Worm (Caenorhabditis elegans) whole organism, L4 larva: ENCODE measurements around the gene mrpl-11.

ENCODE experiments used
- D1046.2 ChIP-seq: fragments of 200-800 bp; sonication (Bioruptor generic); IDR thresholded peaks from 2 replicates; pipeline ENCODE4 v1.3.6; 2022; ENCODE audit warnings: missing genetic modification characterization, missing compliant biosample characterization
- F37D6.2 ChIP-seq: sonication (generic microtip); optimal IDR thresholded peaks from 2 replicates; lab custom pipeline; 2016; ENCODE audit warnings: mild to moderate bottlenecking, missing genetic modification characterization, missing compliant biosample characterization
- F49E8.2 ChIP-seq: sonication (generic microtip); optimal IDR thresholded peaks from 2 replicates; lab custom pipeline; 2016; ENCODE audit warnings: missing compliant biosample characterization, mild to moderate bottlenecking, missing genetic modification characterization, borderline replicate concordance
- T26A8.4 ChIP-seq: fragments of 200-800 bp; sonication (Bioruptor generic); IDR thresholded peaks from 2 replicates; pipeline ENCODE4 v1.3.6; 2022; ENCODE audit warnings: missing genetic modification characterization, missing compliant biosample characterization
- Y105C5A.15 ChIP-seq: fragments of 200-800 bp; sonication (Bioruptor generic); IDR thresholded peaks from 2 replicates; pipeline ENCODE4 v1.3.6; 2022; ENCODE audit warnings: missing genetic modification characterization, missing compliant biosample characterization
- ZK337.2 ChIP-seq: fragments of 200-800 bp; sonication (Bioruptor generic); IDR thresholded peaks from 2 replicates; pipeline ENCODE4 v1.3.6; 2022; ENCODE audit warnings: missing genetic modification reagents, missing genetic modification characterization, missing compliant biosample characterization
- aha-1 ChIP-seq: fragments of 150-350 bp; peaks from one replicate; lab custom pipeline; 2014; ENCODE audit warnings: missing biosample characterization, missing genetic modification characterization
- aly-2 ChIP-seq: sonication (generic microtip); optimal IDR thresholded peaks from 2 replicates; lab custom pipeline; 2018; ENCODE audit warnings: missing biosample characterization, missing genetic modification characterization
- ctbp-1 ChIP-seq: fragments of 200-800 bp; sonication (Bioruptor generic); IDR thresholded peaks from 2 replicates; pipeline ENCODE4 v1.3.6; 2022; ENCODE audit warnings: missing genetic modification reagents, missing genetic modification characterization, missing compliant biosample characterization
- daf-8 ChIP-seq: fragments of 200-800 bp; sonication (Bioruptor generic); IDR thresholded peaks from 2 replicates; pipeline ENCODE4 v1.3.6; 2022; ENCODE audit warnings: missing genetic modification characterization, missing compliant biosample characterization
- dmd-8 ChIP-seq: fragments of 200-800 bp; sonication (Bioruptor generic); IDR thresholded peaks from 2 replicates; pipeline ENCODE4 v1.3.6; 2022; ENCODE audit warnings: missing genetic modification characterization, missing compliant biosample characterization
- dmd-9 ChIP-seq: fragments of 200-800 bp; sonication (Bioruptor generic); IDR thresholded peaks from 2 replicates; pipeline ENCODE4 v1.3.6; 2022; ENCODE audit warnings: missing genetic modification reagents, missing genetic modification characterization, missing compliant biosample characterization
- duxl-1 ChIP-seq: sonication (generic microtip); optimal IDR thresholded peaks from 2 replicates; lab custom pipeline; 2016; ENCODE audit warnings: mild to moderate bottlenecking, missing genetic modification characterization, moderate library complexity, missing compliant biosample characterization; ENCODE audit not compliant: poor library complexity
- egl-27 ChIP-seq: sonication (generic microtip); optimal IDR thresholded peaks from 3 replicates; lab custom pipeline; 2017; ENCODE audit warnings: missing biosample characterization, missing genetic modification reagents, missing genetic modification characterization
- fos-1 ChIP-seq: fragments of 150-350 bp; optimal IDR thresholded peaks from 2 replicates; lab custom pipeline; 2014; ENCODE audit warnings: missing biosample characterization, missing genetic modification characterization
- gei-8 ChIP-seq: fragments of 200-800 bp; sonication (Bioruptor generic); optimal IDR thresholded peaks from 2 replicates; lab custom pipeline; 2018; ENCODE audit warnings: mild to moderate bottlenecking, missing genetic modification characterization, missing compliant biosample characterization
- hif-1 ChIP-seq, 2 experiments: sonication (generic microtip); optimal IDR thresholded peaks; 2 replicates each; lab custom pipeline; 2016 to 2017; ENCODE audit warnings: missing compliant biosample characterization in 2 of 2, missing genetic modification characterization in 2 of 2, missing genetic modification reagents in 2 of 2, missing genotype in 2 of 2, mild to moderate bottlenecking in 1 of 2
- jun-1 ChIP-seq: fragments of 150-350 bp; optimal IDR thresholded peaks from 2 replicates; lab custom pipeline; 2014; ENCODE audit warnings: missing biosample characterization, missing genetic modification reagents, missing genetic modification characterization
- lim-7 ChIP-seq: fragments of 200-800 bp; sonication (Bioruptor generic); IDR thresholded peaks from 2 replicates; pipeline ENCODE4 v1.3.6; 2022; ENCODE audit warnings: missing genetic modification characterization, missing compliant biosample characterization
- lin-13 ChIP-seq: fragments of 150-350 bp; optimal IDR thresholded peaks from 2 replicates; lab custom pipeline; 2014; ENCODE audit warnings: missing biosample characterization, missing genetic modification reagents, missing genetic modification characterization
- lin-15B ChIP-seq: fragments of 150-350 bp; sonication (generic microtip); optimal IDR thresholded peaks from 3 replicates; lab custom pipeline; 2014; ENCODE audit warnings: missing biosample characterization, missing genetic modification characterization
- lin-29 ChIP-seq: fragments of 200-800 bp; sonication (Bioruptor generic); IDR thresholded peaks from 2 replicates; pipeline ENCODE4 v1.3.6; 2022; ENCODE audit warnings: missing genetic modification reagents, missing genetic modification characterization, missing compliant biosample characterization
- lin-39 ChIP-seq: fragments of 150-350 bp; optimal IDR thresholded peaks from 2 replicates; lab custom pipeline; 2014; ENCODE audit warnings: missing biosample characterization, missing genetic modification reagents, missing genetic modification characterization
- madf-5 ChIP-seq, 2 experiments: fragments of 200-800 bp; sonication (Bioruptor generic); IDR thresholded peaks; 2 replicates each; pipeline ENCODE4 v1.3.6; 2022; ENCODE audit warnings: missing compliant biosample characterization in 2 of 2, missing genetic modification characterization in 2 of 2
- madf-9 ChIP-seq: fragments of 200-800 bp; sonication (Bioruptor generic); conservative IDR thresholded peaks from 2 replicates; pipeline ENCODE4 v1.3.6; 2022; ENCODE audit warnings: missing genetic modification reagents, missing genetic modification characterization, missing compliant biosample characterization
- mdt-29 ChIP-seq: fragments of 200-800 bp; sonication (Bioruptor generic); IDR thresholded peaks from 2 replicates; pipeline ENCODE4 v1.3.6; 2022; ENCODE audit warnings: missing genetic modification reagents, missing genetic modification characterization, missing compliant biosample characterization
- mep-1 ChIP-seq: fragments of 150-350 bp; sonication (generic microtip); optimal IDR thresholded peaks from 3 replicates; lab custom pipeline; 2014; ENCODE audit warnings: missing biosample characterization, missing genetic modification characterization
- mxl-2 ChIP-seq: fragments of 200-800 bp; sonication (Bioruptor generic); conservative IDR thresholded peaks from 2 replicates; pipeline ENCODE4 v1.3.6; 2022; ENCODE audit warnings: missing genetic modification reagents, missing genetic modification characterization, missing compliant biosample characterization
- mxl-3 ChIP-seq: fragments of 200-800 bp; sonication (Bioruptor generic); optimal IDR thresholded peaks from 2 replicates; lab custom pipeline; 2018; ENCODE audit warnings: mild to moderate bottlenecking, missing genetic modification characterization, missing compliant biosample characterization
- nhr-102 ChIP-seq: sonication (generic microtip); optimal IDR thresholded peaks from 2 replicates; lab custom pipeline; 2016; ENCODE audit warnings: mild to moderate bottlenecking, missing genetic modification characterization, moderate library complexity, missing compliant biosample characterization
- nhr-11 ChIP-seq: fragments of 150-350 bp; optimal IDR thresholded peaks from 2 replicates; lab custom pipeline; 2014; ENCODE audit warnings: missing biosample characterization, missing genetic modification characterization
- nhr-111 ChIP-seq: fragments of 200-800 bp; sonication (Bioruptor generic); optimal IDR thresholded peaks from 2 replicates; lab custom pipeline; 2018; ENCODE audit warnings: mild to moderate bottlenecking, missing genetic modification characterization, missing compliant biosample characterization
- nhr-237 ChIP-seq: sonication (generic microtip); optimal IDR thresholded peaks from 2 replicates; lab custom pipeline; 2017; ENCODE audit warnings: missing biosample characterization, missing genetic modification characterization
- nhr-48 ChIP-seq: sonication (generic microtip); optimal IDR thresholded peaks from 2 replicates; lab custom pipeline; 2016; ENCODE audit warnings: mild to moderate bottlenecking, missing genetic modification characterization, missing compliant biosample characterization
- nhr-6 ChIP-seq: fragments of 150-350 bp; optimal IDR thresholded peaks from 2 replicates; lab custom pipeline; 2014; ENCODE audit warnings: missing biosample characterization, missing genetic modification characterization
- nhr-76 ChIP-seq: fragments of 150-350 bp; optimal IDR thresholded peaks from 2 replicates; lab custom pipeline; 2014; ENCODE audit warnings: missing biosample characterization, missing genetic modification characterization
- nhr-77 ChIP-seq: fragments of 150-350 bp; optimal IDR thresholded peaks from 2 replicates; lab custom pipeline; 2014; ENCODE audit warnings: missing biosample characterization, missing genetic modification characterization
- pha-4 ChIP-seq, 2 experiments: fragments of 150-350 bp in 1 of 2; fragments of 200-800 bp in 1 of 2; sonication (Bioruptor generic) in 1 of 2; IDR thresholded peaks in 1 of 2; optimal IDR thresholded peaks in 1 of 2; 2 replicates each; pipeline versions ENCODE4 v1.3.6 to Lab custom; 2014 to 2022; ENCODE audit warnings: missing genetic modification characterization in 2 of 2, missing genetic modification reagents in 2 of 2, missing biosample characterization in 1 of 2, missing compliant biosample characterization in 1 of 2
- saeg-2 ChIP-seq: fragments of 200-800 bp; sonication (Bioruptor generic); IDR thresholded peaks from 2 replicates; pipeline ENCODE4 v1.3.6; 2022; ENCODE audit warnings: missing genetic modification reagents, missing genetic modification characterization, missing compliant biosample characterization
- sdz-12 ChIP-seq: fragments of 200-800 bp; sonication (Bioruptor generic); optimal IDR thresholded peaks from 2 replicates; lab custom pipeline; 2018; ENCODE audit warnings: mild to moderate bottlenecking, missing genetic modification characterization, missing compliant biosample characterization
- set-16 ChIP-seq: fragments of 200-800 bp; sonication (Bioruptor generic); IDR thresholded peaks from 2 replicates; pipeline ENCODE4 v1.3.6; 2022; ENCODE audit warnings: missing genetic modification reagents, missing genetic modification characterization, missing compliant biosample characterization
- skn-1 ChIP-seq: fragments of 150-350 bp; optimal IDR thresholded peaks from 2 replicates; lab custom pipeline; 2014; ENCODE audit warnings: missing biosample characterization, missing genetic modification characterization
- spr-3 ChIP-seq: fragments of 200-800 bp; sonication (Bioruptor generic); optimal IDR thresholded peaks from 2 replicates; lab custom pipeline; 2018; ENCODE audit warnings: mild to moderate bottlenecking, missing genetic modification characterization, missing compliant biosample characterization
- tag-97 ChIP-seq: fragments of 200-800 bp; sonication (Bioruptor generic); IDR thresholded peaks from 2 replicates; pipeline ENCODE4 v1.3.6; 2022; ENCODE audit warnings: missing genetic modification characterization, missing compliant biosample characterization
- unc-130 ChIP-seq: sonication (generic microtip); optimal IDR thresholded peaks from 2 replicates; lab custom pipeline; 2016; ENCODE audit warnings: missing genetic modification reagents, missing genetic modification characterization, missing compliant biosample characterization
- vab-7 ChIP-seq: fragments of 200-800 bp; sonication (Bioruptor generic); IDR thresholded peaks from 2 replicates; pipeline ENCODE4 v1.3.6; 2022; ENCODE audit warnings: missing genetic modification reagents, missing genetic modification characterization, missing compliant biosample characterization
- zfp-3 ChIP-seq: fragments of 200-800 bp; sonication (Bioruptor generic); conservative IDR thresholded peaks from 2 replicates; pipeline ENCODE4 v1.3.6; 2022; ENCODE audit warnings: missing genetic modification reagents, missing genetic modification characterization, missing compliant biosample characterization
- zip-11 ChIP-seq: fragments of 200-800 bp; sonication (Bioruptor generic); IDR thresholded peaks from 2 replicates; pipeline ENCODE4 v1.3.6; 2022; ENCODE audit warnings: missing genetic modification characterization, missing compliant biosample characterization
- zip-2 ChIP-seq: fragments of 150-350 bp; optimal IDR thresholded peaks from 2 replicates; lab custom pipeline; 2014; ENCODE audit warnings: missing biosample characterization, missing genetic modification characterization
- ztf-11 ChIP-seq: fragments of 150-350 bp; optimal IDR thresholded peaks from 2 replicates; lab custom pipeline; 2014; ENCODE audit warnings: missing biosample characterization, missing genetic modification characterization
- ztf-7 ChIP-seq: fragments of 150-350 bp; optimal IDR thresholded peaks from 2 replicates; lab custom pipeline; 2014; ENCODE audit warnings: missing biosample characterization, missing genetic modification characterization

The mrpl-11 gene

DNA sequence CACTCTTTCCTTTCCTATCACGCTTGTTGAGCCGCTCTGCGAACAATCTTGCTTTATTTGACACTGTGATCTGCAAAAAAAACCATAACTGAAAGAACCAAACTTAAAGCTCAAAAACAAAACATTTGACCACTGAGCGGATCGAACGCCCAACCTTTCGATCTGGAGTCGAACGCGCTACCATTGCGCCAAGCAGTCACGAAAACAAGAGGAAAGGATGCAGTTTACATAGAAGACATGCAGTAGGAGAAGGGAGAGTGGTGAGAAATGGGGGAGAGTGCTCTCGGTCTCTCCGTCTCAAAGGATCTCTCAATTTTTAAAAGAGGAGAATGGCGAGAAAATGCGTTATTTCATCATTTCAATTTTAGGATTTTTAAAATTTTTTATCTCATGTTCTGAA is 39.1 kb upstream of the mrpl-11 start (continued):
- no peak for TF ChIP-seq D1046.2
- TF ChIP-seq nhr-6: peak; percentile 30
- no peak for TF ChIP-seq nhr-76 (tag; lab: Kevin White, UChicago)
- peak; percentile 84 for TF ChIP-seq sdz-12 (GFP tag; lab: Kevin White, UChicago)
- peak; percentile 93 for TF ChIP-seq pha-4 (GFP tag; IDR thresholded peaks at IDR 0.05; lab: Robert Waterston, UW)
- no peak for TF ChIP-seq pha-4 (tag; optimal IDR thresholded peaks at IDR 0.05; lab: Kevin White, UChicago)
- peak; percentile 86 to 89; a peak in 3 of 4 replicates for TF ChIP-seq madf-5 (GFP tag; IDR thresholded peaks at IDR 0.05; lab: Robert Waterston, UW)
- TF ChIP-seq nhr-102 (tag; lab: Kevin White, UChicago): peak; percentile 75
- peak; percentile 57; the same call in 1 of the 2 replicates for TF ChIP-seq mdt-29 (GFP tag; lab: Robert Waterston, UW)
- TF ChIP-seq dmd-9 (GFP tag; lab: Robert Waterston, UW): peak; percentile 71; the same call in 1 of the 2 replicates
- TF ChIP-seq set-16 (GFP tag; lab: Robert Waterston, UW): peak; percentile 29; the same call in 1 of the 2 replicates
- peak; percentile 90 for TF ChIP-seq ctbp-1 (GFP tag; lab: Robert Waterston, UW)
- peak; percentile 77 for TF ChIP-seq nhr-111 (GFP tag; lab: Kevin White, UChicago)
- no peak for TF ChIP-seq nhr-77
- peak; percentile 54 for TF ChIP-seq spr-3 (GFP tag; lab: Kevin White, UChicago)
- TF ChIP-seq tag-97: no peak
- TF ChIP-seq duxl-1: peak; percentile 85
- TF ChIP-seq mep-1 (tag; lab: Kevin White, UChicago): peak; percentile 76
- no peak for TF ChIP-seq lin-39
- peak; percentile 39 for TF ChIP-seq nhr-11 (tag; lab: Kevin White, UChicago)
- no peak for TF ChIP-seq egl-27 (tag; lab: Kevin White, UChicago)
- TF ChIP-seq vab-7 (GFP tag; lab: Robert Waterston, UW): peak; percentile 90
- TF ChIP-seq aha-1 (tag; lab: Kevin White, UChicago): peak; percentile 84
- TF ChIP-seq lin-13 (GFP tag; lab: Kevin White, UChicago): peak; percentile 72
- TF ChIP-seq nhr-237 (tag; lab: Kevin White, UChicago): no peak
- TF ChIP-seq Y105C5A.15 (GFP tag; lab: Robert Waterston, UW): peak; percentile 93
- no peak for TF ChIP-seq skn-1 (tag; lab: Kevin White, UChicago)
- peak; percentile 79 for TF ChIP-seq mxl-2
- no peak for TF ChIP-seq ztf-11
- peak; percentile 97 for TF ChIP-seq lim-7 (GFP tag; lab: Robert Waterston, UW)
- TF ChIP-seq lin-15B: no peak
- TF ChIP-seq daf-8: no peak
- peak; percentile 95 for TF ChIP-seq dmd-8 (GFP tag; lab: Robert Waterston, UW)
- peak; percentile 63 for TF ChIP-seq zip-2 (tag; lab: Kevin White, UChicago)
- peak; percentile 71 for TF ChIP-seq gei-8 (GFP tag; lab: Kevin White, UChicago)
- peak; percentile 62 for TF ChIP-seq mxl-3 (GFP tag; lab: Kevin White, UChicago)
- peak; percentile 50 for TF ChIP-seq F37D6.2
- TF ChIP-seq F49E8.2 (tag; lab: Kevin White, UChicago): peak; percentile 44
- peak; percentile 78; the same call in 1 of the 2 replicates for TF ChIP-seq zfp-3 (GFP tag; lab: Robert Waterston, UW)
- no peak for TF ChIP-seq fos-1 (tag; lab: Kevin White, UChicago)
- peak; percentile 85 for TF ChIP-seq T26A8.4
- peak; percentile 61 for TF ChIP-seq aly-2 (tag; lab: Kevin White, UChicago)
- TF ChIP-seq saeg-2 (GFP tag; lab: Robert Waterston, UW): 0 out of 2 replicates have a peak, but pooled peaks have one; percentile 7
- TF ChIP-seq nhr-48 (tag; lab: Kevin White, UChicago): peak; percentile 58
- peak; percentile 78 for TF ChIP-seq ZK337.2
- peak; percentile 91 for TF ChIP-seq madf-9
- no peak for TF ChIP-seq jun-1 (tag; lab: Kevin White, UChicago)
- peak in 1 of 2 experiments; percentile 69 for TF ChIP-seq hif-1 (tag; optimal IDR thresholded peaks at IDR 0.05; lab: Kevin White, UChicago)
- TF ChIP-seq unc-130 (GFP tag; lab: Kevin White, UChicago): peak; percentile 60
- peak; percentile 65; the same call in 1 of the 2 replicates for TF ChIP-seq lin-29 (GFP tag; lab: Robert Waterston, UW)
- TF ChIP-seq zip-11 (GFP tag; lab: Robert Waterston, UW): 0 out of 2 replicates have a peak, but pooled peaks have one; percentile 36
- TF ChIP-seq ztf-7 (tag; lab: Kevin White, UChicago): peak; percentile 81
